Worm (Caenorhabditis elegans) whole organism, early embryonic: ENCODE data around the gene K07F5.17.

Source experiments
- B0310.2 ChIP-seq: sonication (generic microtip); optimal IDR thresholded peaks from 2 replicates; lab custom pipeline; 2016; ENCODE audit warnings: mild to moderate bottlenecking, missing genetic modification characterization, missing compliant biosample characterization
- F13C5.2 ChIP-seq: sonication (generic microtip); optimal IDR thresholded peaks from 2 replicates; lab custom pipeline; 2017; ENCODE audit warnings: mild to moderate bottlenecking, missing genetic modification characterization, inconsistent platforms, missing compliant biosample characterization
- aly-1 ChIP-seq: sonication (generic microtip); optimal IDR thresholded peaks from 2 replicates; lab custom pipeline; 2016; ENCODE audit warnings: missing genetic modification characterization, missing compliant biosample characterization
- ama-1 ChIP-seq: fragments of 150-350 bp; optimal IDR thresholded peaks from 2 replicates; lab custom pipeline; 2014
- ceh-13 ChIP-seq: fragments of 200-800 bp; sonication (Bioruptor generic); optimal IDR thresholded peaks from 2 replicates; lab custom pipeline; 2018; ENCODE audit warnings: mild to moderate bottlenecking, missing genetic modification characterization, missing compliant biosample characterization
- ets-7 ChIP-seq: sonication (generic microtip); optimal IDR thresholded peaks from 2 replicates; lab custom pipeline; 2016; ENCODE audit warnings: missing genotype, missing genetic modification characterization, missing compliant biosample characterization
- flt-1 ChIP-seq: fragments of 200-800 bp; sonication (Bioruptor generic); IDR thresholded peaks from 2 replicates; pipeline ENCODE4 v1.3.6; 2022; ENCODE audit warnings: missing genetic modification characterization, missing compliant biosample characterization
- hmg-4 ChIP-seq: fragments of 200-800 bp; sonication (Bioruptor generic); optimal IDR thresholded peaks from 2 replicates; lab custom pipeline; 2018; ENCODE audit warnings: mild to moderate bottlenecking, missing genetic modification characterization, missing compliant biosample characterization
- hnd-1 ChIP-seq: sonication (generic microtip); optimal IDR thresholded peaks from 2 replicates; lab custom pipeline; 2016; ENCODE audit warnings: missing genetic modification characterization, missing compliant biosample characterization
- scrt-1 ChIP-seq: fragments of 200-800 bp; sonication (Bioruptor generic); IDR thresholded peaks from 2 replicates; pipeline ENCODE4 v1.3.6; 2022; ENCODE audit warnings: missing genetic modification characterization, missing compliant biosample characterization
- sea-1 ChIP-seq: fragments of 200-800 bp; sonication (Bioruptor generic); conservative IDR thresholded peaks from 2 replicates; pipeline ENCODE4 v1.3.6; 2022; ENCODE audit warnings: missing genetic modification characterization, missing compliant biosample characterization
- tbx-37 ChIP-seq: fragments of 200-800 bp; sonication (Bioruptor generic); conservative IDR thresholded peaks from 2 replicates; pipeline ENCODE4 v1.3.6; 2022; ENCODE audit warnings: missing genetic modification reagents, missing genetic modification characterization, missing compliant biosample characterization

DNA sequence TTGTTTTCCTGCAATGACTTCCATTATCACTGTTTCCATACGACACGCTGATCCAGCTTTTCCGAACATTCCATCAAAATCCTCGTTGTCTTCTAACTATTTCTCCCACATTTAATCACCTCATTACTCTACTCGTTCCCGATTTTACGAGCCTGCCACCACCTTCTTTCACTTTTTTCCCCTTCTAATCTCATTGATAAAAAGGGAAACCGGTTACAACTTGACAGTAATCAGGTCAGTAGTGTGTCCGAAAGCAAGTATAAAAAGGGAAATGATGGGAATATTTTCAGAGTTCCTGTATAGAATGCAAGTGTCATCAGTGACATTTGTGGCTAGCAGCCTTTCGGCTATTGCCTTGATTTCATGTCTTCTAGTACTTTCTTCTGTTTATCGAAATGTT lies 20.6 kb upstream of the K07F5.17 start, which contains the start of gene col-123:
- TF ChIP-seq tbx-37 (GFP tag; lab: Robert Waterston, UW) (no peak), sea-1 (GFP tag; lab: Robert Waterston, UW) (no peak), B0310.2 (tag; lab: Kevin White, UChicago) (no peak), ceh-13 (GFP tag; lab: Kevin White, UChicago) (no peak), hnd-1 (tag; lab: Kevin White, UChicago) (no peak), aly-1 (no peak), ama-1 (lab: Kevin White, UChicago) (no peak), ets-7 (tag; lab: Kevin White, UChicago) (no peak), flt-1 (no peak), F13C5.2 (tag; lab: Kevin White, UChicago) (no peak), scrt-1 (GFP tag; lab: Robert Waterston, UW) (no peak), hmg-4 (no peak)
